Fruit fly (Drosophila melanogaster) whole organism: ENCODE measurements around the gene CG6294.

Source experiments
- Dll ChIP-seq: fragments of >200 bp; optimal IDR thresholded peaks from 2 replicates; lab custom pipeline; 2017
- usp ChIP-seq: fragments of >200 bp; optimal IDR thresholded peaks from 2 replicates; lab custom pipeline; 2017; ENCODE audit warnings: missing biosample characterization, missing genetic modification characterization, mixed read lengths

DNA sequence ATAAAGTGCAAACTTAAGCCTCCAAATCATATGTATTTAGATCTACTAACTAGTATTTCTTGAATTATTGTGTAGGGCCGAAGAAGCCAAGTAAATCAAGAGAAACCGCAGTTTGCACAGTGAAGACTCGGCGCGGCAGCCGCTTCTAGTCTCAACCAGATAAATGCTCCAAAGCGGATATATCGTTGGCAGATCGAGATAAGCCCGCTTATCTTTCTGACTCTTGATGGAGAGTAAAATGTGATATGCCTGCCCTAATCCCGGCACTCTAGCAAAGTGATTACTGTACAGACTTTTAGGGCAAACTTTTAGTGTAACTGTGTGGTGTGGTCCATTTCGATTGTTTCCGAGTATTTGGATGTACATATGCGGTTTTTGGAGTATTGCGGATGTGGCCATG lies 13.7 kb upstream of the CG6294 start:
- TF ChIP-seq usp, result no peak
- no peak for TF ChIP-seq Dll (lab: Kevin White, UChicago)
